Worm (Caenorhabditis elegans): Measurements from ENCODE around the gene str-165.

- TF ChIP-seq lin-39 (tag; optimal IDR thresholded peaks at IDR 0.05) (no peak), nhr-10 (tag; optimal IDR thresholded peaks at IDR 0.05) (no peak), mab-5 (tag; optimal IDR thresholded peaks at IDR 0.05) (no peak), unc-39 (tag; optimal IDR thresholded peaks at IDR 0.05) (no peak), crh-2 (tag; optimal IDR thresholded peaks at IDR 0.05) (no peak), unc-62 (GFP tag; optimal IDR thresholded peaks at IDR 0.05) (no peak), egl-27 (tag; optimal IDR thresholded peaks at IDR 0.05) (no peak)
These were observed 45.1 kb upstream of the str-165 start for ce11 chrV:13785767-13786166.

All from whole organism, L2 larva.